Fruit fly (Drosophila melanogaster): ENCODE measurements around the gene nom.

Gene nom

dm6 chr3R:8712722-8713131 is 10.2 kb upstream of the nom start, which contains the start of gene CG8112:
Gene CG8112, plus strand, starts transcription at chr3R:8712933.
- peak; percentile 78 for TF ChIP-seq CG7101 (tag; optimal IDR thresholded peaks at IDR 0.05)
- peak; percentile 56 for TF ChIP-seq pad (GFP tag; optimal IDR thresholded peaks at IDR 0.05)
- peak; percentile 83 for TF ChIP-seq tj (GFP tag; optimal IDR thresholded peaks at IDR 0.05)
- no peak for TF ChIP-seq Crg-1 (GFP tag; optimal IDR thresholded peaks at IDR 0.05)
- TF ChIP-seq CG14711 (tag; optimal IDR thresholded peaks at IDR 0.05), result peak; percentile 73
- peak; percentile 87 for TF ChIP-seq CG11617 (GFP tag; optimal IDR thresholded peaks at IDR 0.05)
- TF ChIP-seq Hr96 (GFP tag; optimal IDR thresholded peaks at IDR 0.05), result no peak
- peak; percentile 58 for TF ChIP-seq CG7045 (GFP tag; optimal IDR thresholded peaks at IDR 0.05)
- TF ChIP-seq bab1 (GFP tag; optimal IDR thresholded peaks at IDR 0.05), result peak; percentile 16
- TF ChIP-seq CG1620 (GFP tag; optimal IDR thresholded peaks at IDR 0.05), result no peak
- TF ChIP-seq Clk (GFP tag; optimal IDR thresholded peaks at IDR 0.05), result no peak
- TF ChIP-seq CG12768 (GFP tag; optimal IDR thresholded peaks at IDR 0.05), result peak; percentile 45
- peak; percentile 69 for TF ChIP-seq CG33017 (tag; optimal IDR thresholded peaks at IDR 0.05)
- peak; percentile 73 for TF ChIP-seq ovo (GFP tag; optimal IDR thresholded peaks at IDR 0.05)
- TF ChIP-seq kay (GFP tag; ENCODE audit: borderline replicate concordance), result peak; percentile 76

dm6 chr3R:8715371-8715770 is 7.6 kb upstream of the nom start:
- no peak for TF ChIP-seq Hr96 (GFP tag; optimal IDR thresholded peaks at IDR 0.05)
- TF ChIP-seq CG7045 (GFP tag; optimal IDR thresholded peaks at IDR 0.05), result no peak
- no peak for TF ChIP-seq Clk (GFP tag; optimal IDR thresholded peaks at IDR 0.05)
- TF ChIP-seq pad (GFP tag; optimal IDR thresholded peaks at IDR 0.05), result no peak
- no peak for TF ChIP-seq CG12768 (GFP tag; optimal IDR thresholded peaks at IDR 0.05)
- TF ChIP-seq CG11617 (GFP tag; optimal IDR thresholded peaks at IDR 0.05), result no peak
- TF ChIP-seq CG33017 (tag; optimal IDR thresholded peaks at IDR 0.05), result no peak
- TF ChIP-seq CG1620 (GFP tag; optimal IDR thresholded peaks at IDR 0.05), result no peak
- TF ChIP-seq ovo (GFP tag; optimal IDR thresholded peaks at IDR 0.05), result no peak
- no peak for TF ChIP-seq CG14711 (tag; optimal IDR thresholded peaks at IDR 0.05)
- TF ChIP-seq bab1 (GFP tag; optimal IDR thresholded peaks at IDR 0.05), result no peak
- TF ChIP-seq kay (GFP tag; ENCODE audit: borderline replicate concordance), result no peak
- TF ChIP-seq Mnt (GFP tag; optimal IDR thresholded peaks at IDR 0.05), result no peak
- TF ChIP-seq cic (GFP tag; optimal IDR thresholded peaks at IDR 0.05), result no peak
- no peak for TF ChIP-seq cnc (optimal IDR thresholded peaks at IDR 0.05)
- no peak for TF ChIP-seq CG5204 (GFP tag; optimal IDR thresholded peaks at IDR 0.05)

DNA sequence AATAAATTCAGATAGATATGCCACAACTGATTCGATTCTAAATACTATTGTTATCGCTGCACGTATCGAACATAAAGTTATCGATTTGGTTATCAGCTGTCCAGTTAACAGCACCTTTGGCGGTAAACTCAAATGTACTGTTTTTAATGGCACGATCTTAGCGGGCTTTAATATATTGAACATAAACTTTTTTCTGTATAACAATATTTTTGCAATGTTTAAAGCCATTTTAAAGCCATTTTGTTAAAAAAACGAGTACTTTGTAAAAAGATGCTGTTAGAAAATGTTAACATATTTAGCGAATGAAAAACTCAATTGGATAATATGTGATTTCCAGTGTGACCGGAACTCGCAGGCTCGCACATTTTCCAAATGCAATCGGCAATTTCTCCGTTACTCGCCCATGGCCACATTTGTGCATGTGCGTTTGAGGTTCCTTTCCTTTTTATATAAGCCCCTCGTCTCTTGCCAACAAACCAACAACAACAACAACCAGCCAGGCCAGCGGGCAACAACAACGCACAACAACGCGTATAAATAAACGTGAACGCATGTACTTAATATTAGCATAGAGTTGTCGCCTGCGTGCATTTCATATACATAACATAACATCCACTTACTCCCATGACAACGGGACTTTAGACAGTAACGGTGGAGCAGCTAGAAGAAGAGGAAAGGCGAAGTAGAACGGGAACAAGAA is 7.0 kb upstream of the nom start, which contains the start of gene TMEM216:
Gene TMEM216, plus strand, starts transcription at position 393 of the 700 bp plus-strand sequence.
- no peak for TF ChIP-seq Crg-1 (GFP tag; optimal IDR thresholded peaks at IDR 0.05)
- TF ChIP-seq Hr96 (GFP tag; optimal IDR thresholded peaks at IDR 0.05), result no peak
- no peak for TF ChIP-seq CG5204 (GFP tag; optimal IDR thresholded peaks at IDR 0.05)
- TF ChIP-seq kay (GFP tag; ENCODE audit: borderline replicate concordance), result no peak
- no peak for TF ChIP-seq cic (GFP tag; optimal IDR thresholded peaks at IDR 0.05)
- TF ChIP-seq tj (GFP tag; optimal IDR thresholded peaks at IDR 0.05), result no peak
- TF ChIP-seq CG7101 (tag; optimal IDR thresholded peaks at IDR 0.05), result no peak
- no peak for TF ChIP-seq toe (GFP tag; optimal IDR thresholded peaks at IDR 0.05)
- no peak for TF ChIP-seq Clk (GFP tag; optimal IDR thresholded peaks at IDR 0.05)
- peak; percentile 34 for TF ChIP-seq CG33017 (tag; optimal IDR thresholded peaks at IDR 0.05)
- peak; percentile 85 for TF ChIP-seq CG14711 (tag; optimal IDR thresholded peaks at IDR 0.05)
- no peak for TF ChIP-seq CG7045 (GFP tag; optimal IDR thresholded peaks at IDR 0.05)
- no peak for TF ChIP-seq CG12768 (GFP tag; optimal IDR thresholded peaks at IDR 0.05)
- peak; percentile 63 for TF ChIP-seq pad (GFP tag; optimal IDR thresholded peaks at IDR 0.05)
- TF ChIP-seq cnc (optimal IDR thresholded peaks at IDR 0.05), result no peak
- TF ChIP-seq bab1 (GFP tag; optimal IDR thresholded peaks at IDR 0.05), result no peak
- TF ChIP-seq Mnt (GFP tag; optimal IDR thresholded peaks at IDR 0.05), result peak; percentile 95
- no peak for TF ChIP-seq CG1620 (GFP tag; optimal IDR thresholded peaks at IDR 0.05)
- peak; percentile 97 for TF ChIP-seq ovo (GFP tag; optimal IDR thresholded peaks at IDR 0.05)
- TF ChIP-seq CG11617 (GFP tag; optimal IDR thresholded peaks at IDR 0.05), result no peak

dm6 chr3R:8716551-8716879 is 6.5 kb upstream of the nom start:
- TF ChIP-seq cic (GFP tag; optimal IDR thresholded peaks at IDR 0.05), result no peak
- peak; percentile 12 for TF ChIP-seq bab1 (GFP tag; optimal IDR thresholded peaks at IDR 0.05)

- peak; percentile 4 for TF ChIP-seq kay (GFP tag; ENCODE audit: borderline replicate concordance)
- TF ChIP-seq toe (GFP tag; optimal IDR thresholded peaks at IDR 0.05), result peak; percentile 46
- no peak for TF ChIP-seq Clk (GFP tag; optimal IDR thresholded peaks at IDR 0.05)
- peak; percentile 25 for TF ChIP-seq Hr96 (GFP tag; optimal IDR thresholded peaks at IDR 0.05)
These were observed 4.6 kb upstream of the nom start, which contains the start of gene Cks85A for dm6 chr3R:8718356-8718755. Gene Cks85A, minus strand, starts transcription at chr3R:8718456.

- TF ChIP-seq bab1 (GFP tag; optimal IDR thresholded peaks at IDR 0.05), result no peak
- no peak for TF ChIP-seq CG5204 (GFP tag; optimal IDR thresholded peaks at IDR 0.05)
- TF ChIP-seq ovo (GFP tag; optimal IDR thresholded peaks at IDR 0.05), result no peak
- TF ChIP-seq CG11617 (GFP tag; optimal IDR thresholded peaks at IDR 0.05), result no peak
- TF ChIP-seq tj (GFP tag; optimal IDR thresholded peaks at IDR 0.05), result no peak
- TF ChIP-seq Mnt (GFP tag; optimal IDR thresholded peaks at IDR 0.05), result no peak
- no peak for TF ChIP-seq CG33017 (tag; optimal IDR thresholded peaks at IDR 0.05)
- TF ChIP-seq CG1620 (GFP tag; optimal IDR thresholded peaks at IDR 0.05), result no peak
These were observed 4.1 kb upstream of the nom start, which contains the start of gene CG11760 for dm6 chr3R:8718898-8719297. Gene CG11760, plus strand, starts transcription at chr3R:8719198.
